Worm (Caenorhabditis elegans) whole organism, L3 larva: Measurements from ENCODE around the gene F53F8.7.

ENCODE experiments used
- R02D3.7 ChIP-seq: fragments of 150-350 bp; optimal IDR thresholded peaks from 2 replicates; lab custom pipeline; 2014; ENCODE audit warnings: missing biosample characterization, missing genetic modification characterization
- aly-2 ChIP-seq: fragments of 150-350 bp; optimal IDR thresholded peaks from 2 replicates; lab custom pipeline; 2014; ENCODE audit warnings: missing biosample characterization, missing genetic modification characterization
- ceh-9 ChIP-seq: sonication (generic microtip); optimal IDR thresholded peaks from 2 replicates; lab custom pipeline; 2018; ENCODE audit warnings: missing biosample characterization, missing genetic modification characterization
- daf-12 ChIP-seq: fragments of 150-350 bp; optimal IDR thresholded peaks from 2 replicates; lab custom pipeline; 2014; ENCODE audit warnings: missing biosample characterization, missing genetic modification reagents, missing genetic modification characterization
- egl-27 ChIP-seq: sonication (generic microtip); optimal IDR thresholded peaks from 4 replicates; lab custom pipeline; 2017; ENCODE audit warnings: missing biosample characterization, missing genetic modification reagents, missing genetic modification characterization
- elt-2 ChIP-seq: sonication (generic microtip); optimal IDR thresholded peaks from 2 replicates; lab custom pipeline; 2016; ENCODE audit warnings: missing genetic modification reagents, mild to moderate bottlenecking, missing genetic modification characterization, missing compliant biosample characterization
- fkh-10 ChIP-seq: sonication (generic microtip); optimal IDR thresholded peaks from 2 replicates; lab custom pipeline; 2017; ENCODE audit warnings: missing biosample characterization, missing genetic modification reagents, missing genetic modification characterization
- nhr-12 ChIP-seq: fragments of 150-350 bp; optimal IDR thresholded peaks from 2 replicates; lab custom pipeline; 2014; ENCODE audit warnings: missing biosample characterization, missing genetic modification characterization
- nhr-237 ChIP-seq: fragments of 150-350 bp; optimal IDR thresholded peaks from 2 replicates; lab custom pipeline; 2014; ENCODE audit warnings: missing biosample characterization, missing genetic modification characterization
- nhr-76 ChIP-seq: fragments of 150-350 bp; sonication (generic microtip); optimal IDR thresholded peaks from 5 replicates; lab custom pipeline; 2014; ENCODE audit warnings: missing biosample characterization, missing genetic modification characterization
- snpc-4 ChIP-seq: fragments of 150-350 bp; optimal IDR thresholded peaks from 2 replicates; lab custom pipeline; 2014; ENCODE audit warnings: missing biosample characterization, missing genetic modification characterization
- zag-1 ChIP-seq: fragments of 150-350 bp; optimal IDR thresholded peaks from 2 replicates; lab custom pipeline; 2014; ENCODE audit warnings: missing biosample characterization, missing genetic modification characterization

DNA sequence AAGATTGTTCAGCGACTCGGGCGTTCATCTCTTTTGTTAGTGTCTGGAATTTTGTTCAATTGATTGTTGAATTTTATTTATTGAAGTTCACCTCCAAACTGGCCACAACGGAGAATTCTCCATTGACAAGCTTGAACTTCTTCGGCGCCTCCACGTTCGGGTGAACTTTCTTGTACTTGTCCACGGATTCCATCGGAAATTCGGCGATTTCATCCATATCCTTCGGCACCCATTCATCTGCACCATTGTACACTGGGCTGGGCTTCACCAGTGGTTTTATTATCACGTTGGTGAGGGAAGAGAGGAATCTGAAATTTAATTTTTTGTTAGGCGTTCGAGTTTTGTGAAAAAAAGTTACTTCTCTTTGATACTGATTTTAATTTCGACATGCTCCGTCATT is 29.3 kb upstream of the F53F8.7 start:
- TF ChIP-seq R02D3.7 (no peak), nhr-12 (tag; lab: Kevin White, UChicago) (no peak), fkh-10 (GFP tag; lab: Kevin White, UChicago) (no peak), snpc-4 (tag; lab: Kevin White, UChicago) (no peak), aly-2 (no peak), egl-27 (tag; lab: Kevin White, UChicago) (no peak), ceh-9 (tag; lab: Kevin White, UChicago) (no peak), nhr-237 (no peak), nhr-76 (no peak), zag-1 (tag; lab: Kevin White, UChicago) (no peak), elt-2 (tag; lab: Kevin White, UChicago) (no peak), daf-12 (tag; lab: Kevin White, UChicago) (no peak)
